Fruit fly (Drosophila melanogaster) whole organism, embryonic: Measurements from ENCODE around the gene CalpB.

ENCODE experiments used
- Adf1 ChIP-seq: fragments of 200-800 bp; sonication (Bioruptor generic); IDR thresholded peaks from 2 replicates; pipeline ENCODE4 v1.3.6; 2022; ENCODE audit warnings: missing biosample characterization, missing genetic modification characterization
- Atf6 ChIP-seq: fragments of 200-800 bp; sonication (Bioruptor generic); IDR thresholded peaks from 2 replicates; pipeline ENCODE4 v1.3.6; 2022; ENCODE audit warnings: missing biosample characterization, missing genetic modification characterization
- BEAF-32 ChIP-seq: fragments of 200-800 bp; sonication (Bioruptor generic); optimal IDR thresholded peaks from 3 replicates; lab custom pipeline; 2017; ENCODE audit warnings: missing biosample characterization, missing genetic modification characterization, mild to moderate bottlenecking, moderate library complexity, missing genetic modification reagents
- Bgb ChIP-seq: fragments of 200-800 bp; sonication (Bioruptor generic); IDR thresholded peaks from 2 replicates; pipeline ENCODE4 v1.3.6; 2022; ENCODE audit warnings: missing biosample characterization, missing genetic modification characterization; ENCODE audit not compliant: partially characterized antibody
- CG11247 ChIP-seq: fragments of 200-800 bp; sonication (Bioruptor generic); IDR thresholded peaks from 2 replicates; pipeline ENCODE4 v1.3.6; 2022; ENCODE audit warnings: missing biosample characterization, missing genetic modification characterization
- CG13287 ChIP-seq: fragments of 200-800 bp; sonication (Bioruptor generic); IDR thresholded peaks from 2 replicates; pipeline ENCODE4 v1.3.6; 2022; ENCODE audit warnings: missing biosample characterization, missing genetic modification characterization; ENCODE audit not compliant: partially characterized antibody
- CG13296 ChIP-seq: fragments of 200-800 bp; sonication (Bioruptor generic); optimal IDR thresholded peaks from 3 replicates; lab custom pipeline; 2018; ENCODE audit warnings: missing biosample characterization, mild to moderate bottlenecking, missing genetic modification characterization
- CG33213 ChIP-seq: fragments of 200-800 bp; sonication (Bioruptor generic); optimal IDR thresholded peaks from 3 replicates; lab custom pipeline; 2016; ENCODE audit warnings: missing biosample characterization, missing genetic modification characterization
- CG6254 ChIP-seq: fragments of 200-800 bp; sonication (Bioruptor generic); optimal IDR thresholded peaks from 3 replicates; lab custom pipeline; 2017; ENCODE audit warnings: mild to moderate bottlenecking, missing biosample characterization, missing genetic modification reagents, missing genetic modification characterization
- CG8281 ChIP-seq: fragments of 200-800 bp; sonication (Bioruptor generic); optimal IDR thresholded peaks from 2 replicates; lab custom pipeline; 2018; ENCODE audit warnings: missing biosample characterization, mild to moderate bottlenecking, missing genetic modification characterization, moderate library complexity
- CG8290 ChIP-seq, 3 experiments: fragments of 200-800 bp; sonication (Bioruptor generic); optimal IDR thresholded peaks; 2 replicates each; lab custom pipeline; 2016 to 2019; ENCODE audit warnings: missing biosample characterization in 3 of 3, missing genetic modification characterization in 3 of 3, mild to moderate bottlenecking in 2 of 3, moderate library complexity in 1 of 3
- CG9932 ChIP-seq: fragments of 200-800 bp; sonication (Bioruptor generic); IDR thresholded peaks from 2 replicates; pipeline ENCODE4 v1.3.6; 2022; ENCODE audit warnings: missing biosample characterization, missing genetic modification characterization
- CHES-1-like ChIP-seq: fragments of 200-800 bp; sonication (Bioruptor generic); optimal IDR thresholded peaks from 2 replicates; lab custom pipeline; 2016; ENCODE audit warnings: missing biosample characterization, missing genetic modification characterization
- Dbx ChIP-seq: fragments of 200-800 bp; sonication (Bioruptor generic); IDR thresholded peaks from 3 replicates; pipeline ENCODE4 v1.3.6; 2022; ENCODE audit warnings: missing biosample characterization, missing genetic modification characterization
- Deaf1 ChIP-seq: fragments of 200-800 bp; optimal IDR thresholded peaks from 3 replicates; lab custom pipeline; 2019; ENCODE audit warnings: missing biosample characterization, mild to moderate bottlenecking, missing genetic modification characterization, moderate library complexity
- Dll ChIP-seq: fragments of 200-800 bp; sonication (Bioruptor generic); IDR thresholded peaks from 4 replicates; pipeline ENCODE4 v1.3.6; 2022; ENCODE audit warnings: missing biosample characterization, missing genetic modification characterization; ENCODE audit not compliant: partially characterized antibody
- Hmx ChIP-seq: fragments of 200-800 bp; sonication (Bioruptor generic); optimal IDR thresholded peaks from 2 replicates; lab custom pipeline; 2016; ENCODE audit warnings: missing biosample characterization, missing genetic modification characterization
- Lhr ChIP-seq: fragments of 200-800 bp; sonication (Bioruptor generic); optimal IDR thresholded peaks from 3 replicates; lab custom pipeline; 2017; ENCODE audit warnings: mild to moderate bottlenecking, missing biosample characterization, missing genetic modification reagents, missing genetic modification characterization
- Lim3 ChIP-seq: fragments of 200-800 bp; sonication (Bioruptor generic); IDR thresholded peaks from 2 replicates; pipeline ENCODE4 v1.3.6; 2022; ENCODE audit warnings: missing biosample characterization, missing genetic modification characterization
- MTF-1 ChIP-seq: fragments of 200-800 bp; sonication (Bioruptor generic); optimal IDR thresholded peaks from 2 replicates; lab custom pipeline; 2018; ENCODE audit warnings: missing biosample characterization, mild to moderate bottlenecking, missing genetic modification characterization, borderline replicate concordance
- Meics ChIP-seq: fragments of 200-800 bp; sonication (Bioruptor generic); optimal IDR thresholded peaks from 2 replicates; lab custom pipeline; 2017; ENCODE audit warnings: missing biosample characterization, mild to moderate bottlenecking, missing genetic modification characterization
- Sin3A ChIP-seq: fragments of >200 bp; optimal IDR thresholded peaks from 2 replicates; lab custom pipeline; 2018
- Taf1 ChIP-seq: fragments of 200-800 bp; sonication (Bioruptor generic); IDR thresholded peaks from 2 replicates; pipeline ENCODE4 v1.3.6; 2022; ENCODE audit warnings: missing biosample characterization, missing genetic modification characterization
- btn ChIP-seq: fragments of 200-800 bp; sonication (Bioruptor generic); optimal IDR thresholded peaks from 2 replicates; lab custom pipeline; 2016; ENCODE audit warnings: missing biosample characterization, missing genetic modification characterization
- ewg ChIP-seq: fragments of 200-800 bp; sonication (Bioruptor generic); optimal IDR thresholded peaks from 3 replicates; lab custom pipeline; 2017; ENCODE audit warnings: mild to moderate bottlenecking, missing biosample characterization, missing genetic modification reagents, missing genetic modification characterization
- fd102C ChIP-seq: fragments of 200-800 bp; sonication (Bioruptor generic); optimal IDR thresholded peaks from 2 replicates; lab custom pipeline; 2018; ENCODE audit warnings: missing biosample characterization, mild to moderate bottlenecking, missing genetic modification characterization, moderate library complexity
- fd3F ChIP-seq: fragments of 200-800 bp; sonication (Bioruptor generic); optimal IDR thresholded peaks from 2 replicates; lab custom pipeline; 2018; ENCODE audit warnings: missing biosample characterization, mild to moderate bottlenecking, missing genetic modification characterization, moderate library complexity
- ftz-f1 ChIP-seq: fragments of 200-800 bp; sonication (Bioruptor generic); optimal IDR thresholded peaks from 2 replicates; lab custom pipeline; 2016; ENCODE audit warnings: missing biosample characterization, missing genetic modification characterization
- gfzf ChIP-seq: fragments of 200-800 bp; sonication (Bioruptor generic); optimal IDR thresholded peaks from 2 replicates; lab custom pipeline; 2016; ENCODE audit warnings: missing biosample characterization, mild to moderate bottlenecking, missing genetic modification characterization, moderate library complexity
- grau ChIP-seq: fragments of 200-800 bp; optimal IDR thresholded peaks from 3 replicates; lab custom pipeline; 2019; ENCODE audit warnings: missing biosample characterization, mild to moderate bottlenecking, missing genetic modification characterization, moderate library complexity
- hb ChIP-seq: fragments of 200-800 bp; sonication (Bioruptor generic); IDR thresholded peaks from 3 replicates; pipeline ENCODE4 v1.3.6; 2022; ENCODE audit warnings: missing biosample characterization, missing genetic modification characterization; ENCODE audit not compliant: partially characterized antibody
- lmd ChIP-seq: fragments of 200-800 bp; sonication (Bioruptor generic); IDR thresholded peaks from 2 replicates; pipeline ENCODE4 v1.3.6; 2022; ENCODE audit warnings: missing biosample characterization, missing genetic modification characterization
- nerfin-1 ChIP-seq: fragments of 200-800 bp; sonication (Bioruptor generic); optimal IDR thresholded peaks from 3 replicates; lab custom pipeline; 2019; ENCODE audit warnings: missing biosample characterization, mild to moderate bottlenecking, missing genetic modification characterization, moderate library complexity
- odd ChIP-seq: fragments of 200-800 bp; sonication (Bioruptor generic); optimal IDR thresholded peaks from 2 replicates; lab custom pipeline; 2017; ENCODE audit warnings: missing biosample characterization, mild to moderate bottlenecking, missing genetic modification characterization
- ranshi ChIP-seq: fragments of 200-800 bp; sonication (Bioruptor generic); IDR thresholded peaks from 2 replicates; pipeline ENCODE4 v1.3.6; 2022; ENCODE audit warnings: missing biosample characterization, missing genetic modification characterization
- shn ChIP-seq: fragments of 200-800 bp; sonication (Bioruptor generic); optimal IDR thresholded peaks from 3 replicates; lab custom pipeline; 2016; ENCODE audit warnings: missing biosample characterization, missing genetic modification characterization
- sima ChIP-seq: fragments of 200-800 bp; sonication (Bioruptor generic); optimal IDR thresholded peaks from 2 replicates; lab custom pipeline; 2016; ENCODE audit warnings: missing biosample characterization, missing genetic modification characterization
- slbo ChIP-seq: fragments of 200-800 bp; sonication (Bioruptor generic); IDR thresholded peaks from 2 replicates; pipeline ENCODE4 v1.3.6; 2022; ENCODE audit warnings: missing biosample characterization, missing genetic modification characterization
- slou ChIP-seq: fragments of 200-800 bp; sonication (Bioruptor generic); optimal IDR thresholded peaks from 3 replicates; lab custom pipeline; 2016; ENCODE audit warnings: missing biosample characterization, missing genetic modification characterization
- sob ChIP-seq: fragments of 200-800 bp; sonication (Bioruptor generic); IDR thresholded peaks from 2 replicates; pipeline ENCODE4 v1.3.6; 2022; ENCODE audit warnings: missing biosample characterization, missing genetic modification characterization
- ssp ChIP-seq: fragments of 200-800 bp; sonication (Bioruptor generic); IDR thresholded peaks from 2 replicates; pipeline ENCODE4 v1.3.6; 2022; ENCODE audit warnings: missing biosample characterization, missing genetic modification characterization
- vnd ChIP-seq: fragments of 200-800 bp; sonication (Bioruptor generic); IDR thresholded peaks from 3 replicates; pipeline ENCODE4 v1.3.6; 2022; ENCODE audit warnings: missing biosample characterization, missing genetic modification characterization; ENCODE audit not compliant: partially characterized antibody
- yki ChIP-seq: fragments of >200 bp; optimal IDR thresholded peaks from 3 replicates; lab custom pipeline; 2018
- zen ChIP-seq: fragments of 200-800 bp; sonication (Bioruptor generic); optimal IDR thresholded peaks from 3 replicates; lab custom pipeline; 2018; ENCODE audit warnings: missing biosample characterization, mild to moderate bottlenecking, missing genetic modification characterization, moderate library complexity
- zfh1 ChIP-seq: fragments of 200-800 bp; sonication (Bioruptor generic); IDR thresholded peaks from 3 replicates; pipeline ENCODE4 v1.3.6; 2022; ENCODE audit warnings: missing biosample characterization, missing genetic modification characterization

CalpB gene

DNA sequence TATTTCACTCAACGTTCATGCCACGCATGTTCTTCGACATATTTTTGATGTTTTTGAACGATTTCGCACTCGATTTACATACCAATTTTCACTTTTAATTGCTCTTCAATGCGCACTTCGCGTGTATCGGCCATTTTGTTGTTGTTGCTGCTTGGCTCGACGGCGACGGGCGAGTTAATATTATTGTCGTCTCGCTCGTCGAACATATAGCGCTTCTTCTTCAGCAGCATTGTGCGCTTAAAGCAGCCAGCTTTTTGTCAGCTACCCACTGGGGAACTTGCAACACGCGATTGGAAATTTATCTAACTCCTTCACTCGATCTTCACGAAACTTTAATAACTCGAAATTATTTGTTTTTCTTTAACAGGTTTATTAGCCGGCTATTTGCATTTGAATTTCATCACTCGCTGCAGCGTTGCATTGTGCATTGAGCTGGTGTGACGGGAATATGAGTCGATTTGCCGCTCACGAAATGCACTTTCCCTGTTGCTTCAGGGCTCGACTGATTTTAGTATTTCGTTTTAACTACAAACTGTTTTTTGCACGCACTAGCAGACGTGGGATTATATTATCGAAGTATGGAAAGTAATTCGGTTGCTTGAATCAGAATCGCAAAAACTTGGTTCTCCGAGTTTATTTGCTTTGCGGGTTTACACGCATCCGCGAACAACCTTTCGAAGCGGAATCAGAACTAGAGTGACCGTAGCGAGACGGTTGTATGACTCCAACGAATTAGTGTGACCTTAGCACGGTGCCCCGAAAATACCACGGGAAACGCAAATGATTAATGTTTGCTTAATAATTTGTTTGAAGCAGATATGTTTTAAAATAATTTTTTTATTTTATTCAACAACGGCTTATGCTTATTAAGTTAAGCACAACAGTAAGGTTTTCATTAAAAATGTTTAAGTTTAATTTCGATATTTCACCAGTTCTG is 33.7 kb upstream of the CalpB start, which contains the start of gene RasGAP1 (continued):
- no peak for TF ChIP-seq CG13296 (GFP tag; lab: Kevin White, UChicago)
- TF ChIP-seq lmd: no peak
- no peak for TF ChIP-seq hb (GFP tag; lab: Robert Waterston, UW)
- TF ChIP-seq sob (GFP tag; lab: Robert Waterston, UW): peak; percentile 26; the same call in 1 of the 2 replicates
- TF ChIP-seq Dbx (GFP tag; lab: Robert Waterston, UW): no peak
- peak; percentile 22; the same call in 1 of the 2 replicates for TF ChIP-seq CG9932 (GFP tag; lab: Robert Waterston, UW)
- TF ChIP-seq Bgb (GFP tag; lab: Robert Waterston, UW): no peak; the same call in 1 of the 2 replicates
- no peak for TF ChIP-seq grau (tag; lab: Kevin White, UChicago)
- TF ChIP-seq CG8281: no peak
- TF ChIP-seq MTF-1: peak; percentile 13
- no peak for TF ChIP-seq sima (GFP tag; lab: Kevin White, UChicago)
- TF ChIP-seq Meics (GFP tag; lab: Kevin White, UChicago): no peak
- TF ChIP-seq ftz-f1: no peak
- TF ChIP-seq fd3F (GFP tag; lab: Kevin White, UChicago): no peak
- no peak for TF ChIP-seq Deaf1 (tag; lab: Kevin White, UChicago)
- no peak for TF ChIP-seq vnd
- no peak for TF ChIP-seq fd102C (GFP tag; lab: Kevin White, UChicago)
- no peak for TF ChIP-seq ranshi
- TF ChIP-seq zen (tag; lab: Kevin White, UChicago): no peak
- no peak for TF ChIP-seq slou (GFP tag; lab: Kevin White, UChicago)
- peak; percentile 94 for TF ChIP-seq Sin3A (lab: Kevin White, UChicago)
- peak; percentile 13 for TF ChIP-seq CG6254
- TF ChIP-seq odd (GFP tag; lab: Kevin White, UChicago): no peak
- no peak for TF ChIP-seq Lim3 (GFP tag; lab: Robert Waterston, UW)
- no peak for TF ChIP-seq btn (GFP tag; lab: Kevin White, UChicago)
- TF ChIP-seq CG33213 (GFP tag; lab: Kevin White, UChicago): no peak
- TF ChIP-seq CG13287 (GFP tag; lab: Robert Waterston, UW): peak; percentile 59
- TF ChIP-seq shn (GFP tag; lab: Kevin White, UChicago): peak; percentile 11
- TF ChIP-seq Taf1: 0 out of 2 replicates have a peak, but pooled peaks have one; percentile 7
- TF ChIP-seq zfh1 (GFP tag; lab: Robert Waterston, UW): peak; percentile 37; the same call in 1 of the 3 replicates
- TF ChIP-seq ssp (GFP tag; lab: Robert Waterston, UW): peak; percentile 26; the same call in 1 of the 2 replicates
- TF ChIP-seq Dll (GFP tag; lab: Robert Waterston, UW): peak; percentile 57; the same call in 3 of the 4 replicates
- peak; percentile 50 for TF ChIP-seq ewg (GFP tag; lab: Kevin White, UChicago)
- no peak for TF ChIP-seq yki (lab: Kevin White, UChicago)
- TF ChIP-seq nerfin-1 (tag; lab: Kevin White, UChicago): peak; percentile 62
- peak; percentile 78 for TF ChIP-seq gfzf (GFP tag; lab: Kevin White, UChicago)
- peak; percentile 44 for TF ChIP-seq Adf1 (GFP tag; lab: Robert Waterston, UW)
- peak; percentile 61 for TF ChIP-seq BEAF-32
- TF ChIP-seq CG11247 (GFP tag; lab: Robert Waterston, UW): no peak
- no peak for TF ChIP-seq Hmx (GFP tag; lab: Kevin White, UChicago)
- no peak for TF ChIP-seq Lhr (GFP tag; lab: Kevin White, UChicago)
- TF ChIP-seq CG8290 (GFP tag; optimal IDR thresholded peaks at IDR 0.05; lab: Kevin White, UChicago): no peak
- TF ChIP-seq CG8290 (tag; optimal IDR thresholded peaks at IDR 0.05; lab: Kevin White, UChicago): peak; percentile 37 to 59
- peak; percentile 50 for TF ChIP-seq CHES-1-like
- peak; percentile 54 for TF ChIP-seq slbo (GFP tag; lab: Robert Waterston, UW)
- 0 out of 2 replicates have a peak, but pooled peaks have one; percentile 26 for TF ChIP-seq Atf6
